Fruit fly (Drosophila melanogaster): ENCODE measurements around the gene CG7227.
A peak's percentile ranks its signal among the peaks of the same experiment; 100 is the strongest.

Gene CG7227

DNA sequence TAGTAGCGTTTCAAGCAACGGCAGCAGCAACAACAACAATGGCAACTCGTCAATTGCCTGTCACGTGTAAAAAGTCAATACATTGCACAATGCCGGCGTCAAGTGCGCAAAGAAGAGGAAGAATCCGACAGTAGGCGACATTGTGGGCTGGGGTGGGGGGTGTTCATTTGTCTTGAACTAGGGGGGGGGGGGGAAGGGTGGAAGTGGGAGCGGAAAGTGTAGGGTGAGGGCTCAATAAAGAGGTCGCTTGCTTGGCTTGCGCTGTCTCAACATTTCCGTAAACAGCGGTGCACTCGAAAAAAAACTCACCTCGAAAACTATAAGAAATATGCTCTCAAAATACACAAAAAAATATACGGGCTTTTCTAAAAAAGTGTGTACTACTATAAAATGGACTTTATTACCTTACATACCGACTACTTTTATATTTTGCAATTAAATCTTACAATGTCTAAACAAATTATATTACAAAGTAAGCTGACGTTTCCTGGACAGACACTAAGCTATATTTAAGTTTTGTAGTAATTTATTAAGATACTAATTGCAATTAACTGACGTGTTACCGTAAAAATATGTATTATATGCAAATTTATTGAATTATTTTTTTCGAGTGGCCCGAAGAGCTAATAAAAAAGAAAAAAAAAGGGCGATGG lies 32.0 kb downstream of the CG7227 start:
- TF ChIP-seq CG12605 (GFP tag; IDR thresholded peaks at IDR 0.05) = no peak
- TF ChIP-seq CG14655 (GFP tag; optimal IDR thresholded peaks at IDR 0.05) = peak; percentile 61
- TF ChIP-seq D1 (tag; optimal IDR thresholded peaks at IDR 0.05) = peak; percentile 19
- TF ChIP-seq CG9948 (tag; optimal IDR thresholded peaks at IDR 0.05) = peak; percentile 42
- TF ChIP-seq EcR (GFP tag; optimal IDR thresholded peaks at IDR 0.05) = peak; percentile 18
- TF ChIP-seq gl (tag; optimal IDR thresholded peaks at IDR 0.05) = no peak
- TF ChIP-seq CG17806 (tag; optimal IDR thresholded peaks at IDR 0.05) = peak; percentile 44
- peak; percentile 5 for TF ChIP-seq CG34367 (tag; optimal IDR thresholded peaks at IDR 0.05)
- TF ChIP-seq fd96Ca (GFP tag; IDR thresholded peaks at IDR 0.05) = no peak
- no peak for TF ChIP-seq CG13204 (GFP tag; optimal IDR thresholded peaks at IDR 0.05)
- TF ChIP-seq CG8159 (tag; optimal IDR thresholded peaks at IDR 0.05) = peak; percentile 47
- TF ChIP-seq Pif1A (GFP tag; optimal IDR thresholded peaks at IDR 0.05) = peak; percentile 27
- TF ChIP-seq Snoo (tag; optimal IDR thresholded peaks at IDR 0.05) = no peak
- TF ChIP-seq rn (GFP tag; IDR thresholded peaks at IDR 0.05) = no peak
- peak; percentile 52 for TF ChIP-seq CG8301 (tag; optimal IDR thresholded peaks at IDR 0.05)
- TF ChIP-seq CG15710 (tag; optimal IDR thresholded peaks at IDR 0.05) = peak; percentile 1
- no peak for TF ChIP-seq CG4496 (GFP tag; IDR thresholded peaks at IDR 0.05)

DNA sequence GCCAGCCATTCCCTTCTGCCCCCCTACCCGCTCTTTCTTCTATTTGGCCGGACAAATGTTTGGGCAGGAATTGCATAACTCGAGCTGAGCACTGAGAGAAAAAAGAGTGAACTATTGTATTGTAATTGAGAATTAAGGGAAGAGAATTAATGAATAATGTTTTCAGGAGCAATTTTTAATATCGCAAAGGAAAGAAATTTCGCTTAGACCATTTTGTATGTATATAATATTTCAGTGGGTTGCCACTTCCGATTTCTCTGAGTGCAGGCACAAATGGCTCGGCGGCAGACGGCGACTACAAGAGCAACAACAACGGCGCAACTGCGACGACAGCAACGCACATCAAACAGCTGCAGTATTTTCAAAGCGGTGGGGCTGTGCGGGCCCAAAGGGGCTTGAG lies 33.3 kb downstream of the CG7227 start:
- peak; percentile 61 for TF ChIP-seq CG9948 (tag; optimal IDR thresholded peaks at IDR 0.05)
- peak; percentile 80 for TF ChIP-seq rn (GFP tag; IDR thresholded peaks at IDR 0.05)
- peak; percentile 63 for TF ChIP-seq Snoo (tag; optimal IDR thresholded peaks at IDR 0.05)
- peak; percentile 76 for TF ChIP-seq CG14655 (GFP tag; optimal IDR thresholded peaks at IDR 0.05)
- peak; percentile 67 for TF ChIP-seq CG10348 (GFP tag; IDR thresholded peaks at IDR 0.05)
- peak; percentile 63 for TF ChIP-seq CG13204 (GFP tag; optimal IDR thresholded peaks at IDR 0.05)
- no peak for TF ChIP-seq D1 (tag; optimal IDR thresholded peaks at IDR 0.05)
- peak; percentile 94 for TF ChIP-seq CG32121 (GFP tag; IDR thresholded peaks at IDR 0.05)
- TF ChIP-seq CG17806 (tag; optimal IDR thresholded peaks at IDR 0.05) = peak; percentile 57
- TF ChIP-seq CG34367 (tag; optimal IDR thresholded peaks at IDR 0.05) = peak; percentile 65
- no peak for TF ChIP-seq EcR (GFP tag; optimal IDR thresholded peaks at IDR 0.05)
- TF ChIP-seq fd96Ca (GFP tag; IDR thresholded peaks at IDR 0.05) = peak; percentile 90
- TF ChIP-seq Ets98B (GFP tag; IDR thresholded peaks at IDR 0.05) = peak; percentile 93
- TF ChIP-seq Pif1A (GFP tag; optimal IDR thresholded peaks at IDR 0.05) = peak; percentile 78
- TF ChIP-seq gl (tag; optimal IDR thresholded peaks at IDR 0.05) = peak; percentile 6
- TF ChIP-seq CG4496 (GFP tag; IDR thresholded peaks at IDR 0.05) = peak; percentile 96
- TF ChIP-seq Pif1B (GFP tag; optimal IDR thresholded peaks at IDR 0.05) = peak; percentile 50
- TF ChIP-seq CG12605 (GFP tag; IDR thresholded peaks at IDR 0.05) = peak; percentile 90
- TF ChIP-seq CG8301 (tag; optimal IDR thresholded peaks at IDR 0.05) = peak; percentile 79
- TF ChIP-seq CG15710 (tag; optimal IDR thresholded peaks at IDR 0.05) = peak; percentile 66
- TF ChIP-seq CG8159 (tag; optimal IDR thresholded peaks at IDR 0.05) = peak; percentile 61

- no peak for TF ChIP-seq CG13204 (GFP tag; optimal IDR thresholded peaks at IDR 0.05)
- no peak for TF ChIP-seq EcR (GFP tag; optimal IDR thresholded peaks at IDR 0.05)
- TF ChIP-seq CG32121 (GFP tag; IDR thresholded peaks at IDR 0.05) = no peak
- no peak for TF ChIP-seq CG8159 (tag; optimal IDR thresholded peaks at IDR 0.05)
- no peak for TF ChIP-seq CG8301 (tag; optimal IDR thresholded peaks at IDR 0.05)
- TF ChIP-seq Pif1B (GFP tag; optimal IDR thresholded peaks at IDR 0.05) = no peak
- TF ChIP-seq Snoo (tag; optimal IDR thresholded peaks at IDR 0.05) = no peak
- TF ChIP-seq gl (tag; optimal IDR thresholded peaks at IDR 0.05) = no peak
- no peak for TF ChIP-seq CG17806 (tag; optimal IDR thresholded peaks at IDR 0.05)
Measured at dm6 chr2L:7962881-7963280, 35.1 kb downstream of the CG7227 start.

DNA sequence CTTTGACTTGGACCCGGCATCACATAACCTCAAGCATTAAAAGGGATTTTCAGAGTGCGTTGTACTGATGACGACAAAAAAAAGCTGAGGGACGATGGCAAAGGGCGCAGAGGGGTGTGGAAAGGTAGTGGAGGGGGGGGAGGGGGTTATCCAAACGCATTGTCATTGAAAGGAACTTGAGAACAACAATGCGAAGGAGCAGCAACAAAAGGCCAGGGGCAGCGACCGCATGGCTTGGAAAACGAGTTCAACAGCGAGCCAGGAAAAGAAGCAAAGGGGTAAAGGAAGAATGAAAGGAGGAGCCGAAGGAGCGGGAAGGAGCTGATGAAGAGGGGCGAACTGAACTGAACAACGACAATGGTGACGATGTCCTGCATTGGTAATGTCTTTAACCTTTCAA lies 35.7 kb downstream of the CG7227 start:
- TF ChIP-seq CG15710 (tag; optimal IDR thresholded peaks at IDR 0.05) (no peak), EcR (GFP tag; optimal IDR thresholded peaks at IDR 0.05) (peak; percentile 99), D1 (tag; optimal IDR thresholded peaks at IDR 0.05) (no peak), CG4496 (GFP tag; IDR thresholded peaks at IDR 0.05) (no peak), CG14655 (GFP tag; optimal IDR thresholded peaks at IDR 0.05) (no peak), Ets98B (GFP tag; IDR thresholded peaks at IDR 0.05) (no peak), CG9948 (tag; optimal IDR thresholded peaks at IDR 0.05) (no peak), CG8301 (tag; optimal IDR thresholded peaks at IDR 0.05) (no peak), CG32121 (GFP tag; IDR thresholded peaks at IDR 0.05) (no peak), CG34367 (tag; optimal IDR thresholded peaks at IDR 0.05) (no peak), Pif1A (GFP tag; optimal IDR thresholded peaks at IDR 0.05) (no peak), CG12605 (GFP tag; IDR thresholded peaks at IDR 0.05) (no peak), CG13204 (GFP tag; optimal IDR thresholded peaks at IDR 0.05) (peak; percentile 62), gl (tag; optimal IDR thresholded peaks at IDR 0.05) (no peak)

DNA sequence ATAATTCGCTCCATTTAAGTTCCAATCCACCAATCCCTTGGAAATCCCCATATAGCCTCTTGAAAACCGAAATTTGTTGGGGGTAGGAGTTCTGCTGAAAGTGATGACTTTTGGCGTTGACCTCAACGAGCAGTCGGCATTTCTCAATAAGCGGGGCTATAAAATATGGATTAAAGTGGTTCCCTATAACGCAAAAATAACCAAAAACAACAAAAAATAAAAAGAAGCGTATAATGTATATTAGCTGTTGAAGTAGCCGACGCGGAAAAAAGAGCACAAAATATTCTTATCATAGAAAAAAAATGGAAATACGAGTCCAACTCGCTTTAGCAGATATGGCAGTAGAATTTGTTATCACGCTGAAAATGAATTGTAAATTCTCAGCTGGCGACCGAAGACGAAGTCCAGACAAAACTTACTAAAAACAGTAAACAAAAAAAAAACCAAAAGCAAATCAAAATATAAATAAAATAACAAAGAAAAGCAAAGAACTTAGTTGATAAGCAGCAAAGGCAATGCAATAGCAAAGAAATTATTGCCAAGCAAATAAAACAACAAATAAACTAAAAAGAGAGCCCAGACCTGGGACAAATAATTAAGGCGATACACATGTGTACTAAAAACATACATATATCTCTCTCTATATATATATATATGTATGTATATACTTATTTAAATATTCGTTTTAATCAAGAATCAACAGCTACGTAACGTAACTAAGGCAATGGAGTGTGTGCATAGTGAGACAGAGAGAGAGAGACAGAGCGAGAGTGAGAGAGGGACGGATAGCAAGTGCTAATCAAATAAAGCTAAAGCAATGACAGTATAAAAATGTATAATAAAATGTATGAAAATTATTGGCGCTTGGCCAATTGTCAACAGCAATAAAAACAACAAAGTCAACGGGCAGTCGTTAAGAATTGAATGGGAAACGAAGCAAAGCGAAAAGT lies 37.1 kb downstream of the CG7227 start:
- TF ChIP-seq CG4496 (GFP tag; IDR thresholded peaks at IDR 0.05) (peak; percentile 57; the same call in 2 of the 3 replicates), gl (tag; optimal IDR thresholded peaks at IDR 0.05) (peak; percentile 45), CG10348 (GFP tag; IDR thresholded peaks at IDR 0.05) (no peak), Pif1B (GFP tag; optimal IDR thresholded peaks at IDR 0.05) (peak; percentile 42), CG9948 (tag; optimal IDR thresholded peaks at IDR 0.05) (peak; percentile 39), CG13204 (GFP tag; optimal IDR thresholded peaks at IDR 0.05) (peak; percentile 16), rn (GFP tag; IDR thresholded peaks at IDR 0.05) (no peak), CG14655 (GFP tag; optimal IDR thresholded peaks at IDR 0.05) (peak; percentile 77), Snoo (tag; optimal IDR thresholded peaks at IDR 0.05) (no peak), Ets98B (GFP tag; IDR thresholded peaks at IDR 0.05) (peak; percentile 18; the same call in 1 of the 2 replicates), CG34367 (tag; optimal IDR thresholded peaks at IDR 0.05) (peak; percentile 37), CG8301 (tag; optimal IDR thresholded peaks at IDR 0.05) (peak; percentile 53), D1 (tag; optimal IDR thresholded peaks at IDR 0.05) (peak; percentile 1), fd96Ca (GFP tag; IDR thresholded peaks at IDR 0.05) (peak; percentile 37; the same call in 1 of the 3 replicates), CG32121 (GFP tag; IDR thresholded peaks at IDR 0.05) (no peak), EcR (GFP tag; optimal IDR thresholded peaks at IDR 0.05) (no peak), Pif1A (GFP tag; optimal IDR thresholded peaks at IDR 0.05) (peak; percentile 2), CG17806 (tag; optimal IDR thresholded peaks at IDR 0.05) (peak; percentile 47), CG8159 (tag; optimal IDR thresholded peaks at IDR 0.05) (peak; percentile 24), CG15710 (tag; optimal IDR thresholded peaks at IDR 0.05) (peak; percentile 21), CG12605 (GFP tag; IDR thresholded peaks at IDR 0.05) (peak; percentile 69; the same call in 1 of the 2 replicates)

All from whole organism, pupa.